Worm (Caenorhabditis elegans) whole organism, young adult: ENCODE results near the gene npax-2.

Experiments
- F49E8.2 ChIP-seq: sonication (generic microtip); optimal IDR thresholded peaks from 3 replicates; lab custom pipeline; 2017; ENCODE audit warnings: missing genetic modification characterization, mild to moderate bottlenecking, missing compliant biosample characterization, antibody characterized with exemption, moderate library complexity; ENCODE audit not compliant: insufficient read depth
- Y95B8A.8 ChIP-seq: fragments of 200-800 bp; sonication (Bioruptor generic); IDR thresholded peaks from 2 replicates; pipeline ENCODE4 v1.3.6; 2022; ENCODE audit warnings: missing genetic modification reagents, missing genetic modification characterization, missing compliant biosample characterization
- ccch-3 ChIP-seq: fragments of 200-800 bp; sonication (Bioruptor generic); optimal IDR thresholded peaks from 2 replicates; lab custom pipeline; 2018; ENCODE audit warnings: mild to moderate bottlenecking, missing genetic modification characterization, missing compliant biosample characterization
- dox-1 ChIP-seq: fragments of 200-800 bp; sonication (Bioruptor generic); IDR thresholded peaks from 2 replicates; pipeline ENCODE4 v1.3.6; 2022; ENCODE audit warnings: missing genetic modification reagents, missing genetic modification characterization, missing compliant biosample characterization
- dpff-1 ChIP-seq: sonication (generic microtip); optimal IDR thresholded peaks from 2 replicates; lab custom pipeline; 2017; ENCODE audit warnings: mild to moderate bottlenecking, missing genetic modification characterization, missing compliant biosample characterization
- fkh-3 ChIP-seq: sonication (generic microtip); optimal IDR thresholded peaks from 2 replicates; lab custom pipeline; 2016; ENCODE audit warnings: mild to moderate bottlenecking, missing genetic modification characterization, missing compliant biosample characterization
- him-1 ChIP-seq: sonication (generic microtip); optimal IDR thresholded peaks from 2 replicates; lab custom pipeline; 2016; ENCODE audit warnings: missing genotype, missing genetic modification reagents, missing genetic modification characterization, missing compliant biosample characterization
- pha-4 ChIP-seq: fragments of 150-350 bp; sonication (generic microtip); optimal IDR thresholded peaks from 2 replicates; lab custom pipeline; 2014; ENCODE audit warnings: missing biosample characterization, missing genetic modification reagents, missing genetic modification characterization
- sea-2 ChIP-seq: fragments of 200-800 bp; sonication (Bioruptor generic); IDR thresholded peaks from 2 replicates; pipeline ENCODE4 v1.3.6; 2022; ENCODE audit warnings: missing genetic modification characterization, missing compliant biosample characterization
- snpc-1.3 ChIP-seq: sonication (generic microtip); optimal IDR thresholded peaks from 2 replicates; lab custom pipeline; 2017; ENCODE audit warnings: missing genetic modification characterization, mild to moderate bottlenecking, missing compliant biosample characterization, antibody characterized with exemption, moderate library complexity, missing genotype, missing genetic modification reagents; ENCODE audit not compliant: insufficient read depth
- ztf-25 ChIP-seq: fragments of 200-800 bp; sonication (Bioruptor generic); IDR thresholded peaks from 2 replicates; pipeline ENCODE4 v1.3.6; 2022; ENCODE audit warnings: missing genetic modification reagents, missing genetic modification characterization, missing compliant biosample characterization

ce11 chrX:2131650-2132049 lies 18.3 kb downstream of the npax-2 start, which contains the start of gene F53B1.9:
- TF ChIP-seq dpff-1 (tag; lab: Kevin White, UChicago) (no peak), ztf-25 (GFP tag; lab: Robert Waterston, UW) (no peak), pha-4 (no peak), ccch-3 (GFP tag; lab: Kevin White, UChicago) (no peak), him-1 (tag; lab: Kevin White, UChicago) (no peak), sea-2 (GFP tag; lab: Robert Waterston, UW) (no peak), F49E8.2 (tag; lab: Kevin White, UChicago) (no peak), Y95B8A.8 (GFP tag; lab: Robert Waterston, UW) (no peak), fkh-3 (tag; lab: Kevin White, UChicago) (no peak), dox-1 (no peak), snpc-1.3 (tag; lab: Kevin White, UChicago) (no peak)
